Worm (Caenorhabditis elegans): Measurements from ENCODE around the gene sru-2.

The sru-2 gene

ce11 chrIV:9513360-9513777, 27.3 kb downstream of the sru-2 start:
- no peak for TF ChIP-seq unc-62 (GFP tag; optimal IDR thresholded peaks at IDR 0.05)

- no peak for TF ChIP-seq unc-62 (GFP tag; optimal IDR thresholded peaks at IDR 0.05)
Observed at ce11 chrIV:9514132-9514531, 28.1 kb downstream of the sru-2 start.

DNA sequence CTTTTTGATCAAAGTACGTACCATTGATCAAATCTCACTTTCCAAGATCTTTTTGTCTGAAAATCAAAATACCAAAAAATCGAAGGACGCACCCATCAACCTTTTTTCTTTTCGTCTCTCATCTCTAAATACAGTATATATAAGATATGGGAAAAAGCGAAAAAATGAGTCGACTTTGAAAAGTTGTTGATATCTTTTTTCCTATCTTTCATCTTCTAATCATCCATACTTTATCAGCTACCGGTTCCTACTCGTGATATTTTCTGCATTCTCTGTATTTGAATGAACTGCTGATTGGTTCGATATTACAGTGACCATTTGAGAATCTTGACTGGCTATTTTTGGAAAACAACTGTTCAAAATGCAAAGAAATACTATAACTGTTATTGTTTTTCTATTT, 30.8 kb downstream of the sru-2 start, which contains the start of gene C33A12.19:
Gene C33A12.19, plus strand, starts transcription at position 169 of the 400 bp plus-strand sequence.
- TF ChIP-seq unc-62 (GFP tag; optimal IDR thresholded peaks at IDR 0.05): no peak

ce11 chrIV:9518608-9519007, 32.5 kb downstream of the sru-2 start, which contains the start of gene nlp-35:
Gene nlp-35 (minus strand): TSS chrIV:9518926.
- no peak for TF ChIP-seq unc-62 (GFP tag; optimal IDR thresholded peaks at IDR 0.05)

ce11 chrIV:9520629-9521028, 34.6 kb downstream of the sru-2 start:
- no peak for TF ChIP-seq unc-62 (GFP tag; optimal IDR thresholded peaks at IDR 0.05)

DNA sequence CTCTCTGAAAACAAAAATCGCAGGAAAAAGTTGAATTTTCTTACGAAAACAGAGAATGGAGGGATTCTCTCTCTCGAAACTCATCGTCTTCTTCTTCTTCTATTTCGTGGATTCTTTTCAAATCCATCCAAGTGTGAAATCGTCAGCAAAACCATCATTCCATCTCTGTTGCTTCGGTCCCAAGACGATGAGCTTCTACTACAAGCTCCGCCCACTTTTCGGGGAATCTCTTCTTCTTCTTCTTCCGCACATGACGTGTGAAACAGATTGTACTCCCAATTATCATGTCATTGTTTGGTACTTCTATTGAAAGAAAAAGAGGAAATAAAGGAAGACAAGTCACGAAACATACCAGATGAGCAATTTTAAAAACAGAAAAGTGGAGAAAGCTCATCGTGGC, 37.1 kb downstream of the sru-2 start:
- no peak for TF ChIP-seq unc-62 (GFP tag; optimal IDR thresholded peaks at IDR 0.05)

ce11 chrIV:9524849-9525460, 38.9 kb downstream of the sru-2 start, which contains the start of gene ndua-5:
Gene ndua-5 (minus strand): TSS chrIV:9524899.
- no peak for TF ChIP-seq unc-62 (GFP tag; optimal IDR thresholded peaks at IDR 0.05)

DNA sequence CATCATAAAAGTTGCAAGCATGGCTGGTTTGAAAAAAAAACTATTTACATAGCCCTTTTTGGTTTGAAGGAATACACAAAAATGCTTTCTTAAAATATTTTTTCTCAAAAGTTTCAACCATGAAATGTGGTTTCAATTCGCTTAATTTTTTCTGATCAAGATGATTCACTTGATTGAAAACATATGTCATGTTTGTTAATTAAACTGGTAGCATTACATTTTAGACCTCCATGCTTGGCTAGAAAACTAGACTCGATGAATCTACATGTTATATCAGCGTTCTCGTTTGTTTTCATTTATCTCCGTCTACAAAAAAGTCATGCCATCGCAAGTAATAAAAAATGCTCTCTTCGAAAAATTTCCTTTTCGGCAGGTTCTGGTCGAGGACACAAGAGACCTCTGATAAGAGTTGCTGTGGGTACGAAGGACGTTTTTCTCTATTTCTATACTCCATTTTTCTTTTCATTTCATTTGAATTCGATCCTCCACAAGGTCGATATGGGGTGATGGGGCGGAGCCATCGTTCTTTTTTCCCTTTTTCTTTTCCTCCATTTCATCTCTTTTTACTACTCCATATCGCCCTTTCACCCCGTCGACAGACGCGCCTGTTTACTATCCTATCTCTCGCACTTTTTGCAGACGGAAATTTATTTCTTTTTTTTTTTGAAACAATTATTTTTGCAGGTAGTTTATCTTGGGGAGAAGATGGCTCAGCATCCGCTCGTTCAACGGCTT, 39.8 kb downstream of the sru-2 start, which contains the start of gene elo-1:
Gene elo-1, plus strand, starts transcription at position 685 of the 735 bp plus-strand sequence.
- no peak for TF ChIP-seq unc-62 (GFP tag; optimal IDR thresholded peaks at IDR 0.05)

DNA sequence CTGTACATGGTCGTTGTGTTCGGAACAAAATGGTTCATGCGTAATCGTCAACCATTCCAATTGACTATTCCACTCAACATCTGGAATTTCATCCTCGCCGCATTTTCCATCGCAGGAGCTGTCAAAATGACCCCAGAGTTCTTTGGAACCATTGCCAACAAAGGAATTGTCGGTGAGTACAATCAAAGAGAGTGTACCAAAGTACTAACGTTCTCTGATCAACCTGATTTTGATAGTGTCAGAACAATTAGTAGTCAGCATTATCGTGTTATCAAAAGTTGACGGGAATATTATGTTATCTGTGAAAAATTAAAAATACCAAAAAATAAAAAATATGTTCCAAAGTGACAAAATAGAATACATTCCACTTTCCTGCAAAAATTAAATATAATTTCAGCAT, 40.9 kb downstream of the sru-2 start:
- no peak for TF ChIP-seq unc-62 (GFP tag; optimal IDR thresholded peaks at IDR 0.05)

- TF ChIP-seq unc-62 (GFP tag; optimal IDR thresholded peaks at IDR 0.05): no peak
Observed at ce11 chrIV:9529647-9530046, 43.6 kb downstream of the sru-2 start, which contains the start of gene elo-7. Gene elo-7 (plus strand): TSS chrIV:9529947.

DNA sequence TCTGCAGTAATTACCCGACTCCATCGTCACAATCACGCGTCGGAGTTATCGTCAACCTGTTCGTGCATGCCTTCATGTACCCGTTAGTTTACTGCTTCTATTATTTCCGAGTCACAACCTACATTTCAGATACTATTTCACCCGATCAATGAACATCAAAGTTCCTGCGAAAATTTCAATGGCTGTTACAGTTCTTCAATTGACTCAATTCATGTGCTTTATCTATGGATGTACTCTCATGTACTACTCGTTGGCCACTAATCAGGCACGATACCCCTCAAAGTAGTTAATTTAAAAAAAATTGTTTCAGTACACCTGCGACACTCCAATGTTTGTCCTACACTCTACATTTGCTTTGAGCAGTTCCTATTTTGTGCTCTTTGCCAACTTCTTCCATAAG, 44.7 kb downstream of the sru-2 start:
- no peak for TF ChIP-seq unc-62 (GFP tag; optimal IDR thresholded peaks at IDR 0.05)

DNA sequence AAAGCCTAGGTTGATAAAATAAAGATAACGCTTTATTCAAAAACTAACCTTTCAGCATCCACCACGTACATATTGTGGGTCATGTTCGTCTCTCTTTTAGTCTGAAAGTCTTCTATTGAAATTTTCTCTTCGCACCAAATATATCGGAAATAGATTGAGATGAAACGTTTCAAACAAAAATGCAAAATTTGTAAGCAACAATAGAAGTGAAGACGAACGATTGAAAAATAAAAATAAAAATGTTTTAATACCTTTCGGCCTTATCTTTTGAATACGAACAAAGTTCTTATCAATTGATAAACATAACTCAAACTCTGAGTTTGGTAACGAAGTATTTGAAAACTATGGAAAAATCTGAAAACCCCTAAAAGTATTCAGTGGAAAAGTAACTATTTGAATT, 47.0 kb downstream of the sru-2 start, which contains the start of gene F56H11.2:
Gene F56H11.2, minus strand, starts transcription at position 101 of the 400 bp plus-strand sequence.
- TF ChIP-seq unc-62 (GFP tag; optimal IDR thresholded peaks at IDR 0.05): no peak

- no peak for TF ChIP-seq unc-62 (GFP tag; optimal IDR thresholded peaks at IDR 0.05)
Observed at ce11 chrIV:9534342-9534741, 48.3 kb downstream of the sru-2 start.

DNA sequence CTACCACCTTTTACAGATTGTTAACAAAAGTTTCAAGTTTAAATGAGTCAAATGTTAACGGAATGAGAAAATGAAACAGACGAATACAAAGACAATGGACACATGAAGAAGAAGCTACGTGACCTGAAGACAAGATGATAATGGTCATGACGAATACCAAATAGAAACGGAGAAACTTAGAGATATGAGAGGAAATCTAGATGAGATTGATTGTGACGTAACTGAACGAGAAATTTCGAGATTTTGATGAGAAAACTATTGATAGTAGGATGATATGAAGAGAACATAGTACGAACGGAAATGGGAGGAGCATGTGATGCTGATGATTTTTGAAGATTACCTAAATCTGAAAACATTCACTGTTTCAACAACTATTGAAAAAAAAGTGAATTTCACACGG, 49.0 kb downstream of the sru-2 start:
- TF ChIP-seq unc-62 (GFP tag; optimal IDR thresholded peaks at IDR 0.05): no peak

- no peak for TF ChIP-seq unc-62 (GFP tag; optimal IDR thresholded peaks at IDR 0.05)
Observed at ce11 chrIV:9536124-9536523, 50.1 kb downstream of the sru-2 start.
